Worm (Caenorhabditis elegans) whole organism, mixed stage, embryonic: ENCODE results near the gene nspg-10.

Experiments used
- M03D4.4 ChIP-seq: sonication (generic microtip); optimal IDR thresholded peaks from 2 replicates; lab custom pipeline; 2017; ENCODE audit warnings: mild to moderate bottlenecking, missing genetic modification characterization, missing compliant biosample characterization
- bed-3 ChIP-seq: fragments of 200-800 bp; sonication (Bioruptor generic); optimal IDR thresholded peaks from 3 replicates; lab custom pipeline; 2018; ENCODE audit warnings: mild to moderate bottlenecking, missing genetic modification characterization, moderate library complexity, missing compliant biosample characterization
- blmp-1 ChIP-seq: fragments of 150-350 bp; optimal IDR thresholded peaks from 2 replicates; lab custom pipeline; 2014; ENCODE audit warnings: missing biosample characterization, missing genetic modification characterization
- ceh-39 ChIP-seq: fragments of 150-350 bp; optimal IDR thresholded peaks from 2 replicates; lab custom pipeline; 2014; ENCODE audit warnings: missing biosample characterization, missing genetic modification characterization
- ceh-43 ChIP-seq: fragments of 200-800 bp; sonication (Bioruptor generic); optimal IDR thresholded peaks from 2 replicates; lab custom pipeline; 2018; ENCODE audit warnings: mild to moderate bottlenecking, missing genetic modification characterization, moderate library complexity, missing compliant biosample characterization
- ceh-83 ChIP-seq: fragments of 200-800 bp; sonication (Bioruptor generic); optimal IDR thresholded peaks from 2 replicates; lab custom pipeline; 2018; ENCODE audit warnings: mild to moderate bottlenecking, missing genetic modification characterization, missing compliant biosample characterization
- ces-1 ChIP-seq: fragments of 150-350 bp; optimal IDR thresholded peaks from 2 replicates; lab custom pipeline; 2014; ENCODE audit warnings: missing biosample characterization, missing genetic modification reagents, missing genetic modification characterization
- cnd-1 ChIP-seq: fragments of 200-800 bp; sonication (Bioruptor generic); optimal IDR thresholded peaks from 2 replicates; lab custom pipeline; 2018; ENCODE audit warnings: mild to moderate bottlenecking, missing genetic modification characterization, missing compliant biosample characterization
- drap-1 ChIP-seq: fragments of 200-800 bp; sonication (Bioruptor generic); optimal IDR thresholded peaks from 3 replicates; lab custom pipeline; 2018; ENCODE audit warnings: mild to moderate bottlenecking, missing genetic modification characterization, missing compliant biosample characterization
- elt-1 ChIP-seq: sonication (generic microtip); optimal IDR thresholded peaks from 2 replicates; lab custom pipeline; 2017; ENCODE audit warnings: missing genetic modification characterization, mild to moderate bottlenecking, missing compliant biosample characterization, antibody characterized with exemption, moderate library complexity, borderline replicate concordance; ENCODE audit not compliant: insufficient read depth
- elt-3 ChIP-seq: fragments of 150-350 bp; optimal IDR thresholded peaks from 2 replicates; lab custom pipeline; 2014; ENCODE audit warnings: missing biosample characterization, missing genetic modification characterization
- flh-1 ChIP-seq: fragments of 200-800 bp; sonication (Bioruptor generic); optimal IDR thresholded peaks from 2 replicates; lab custom pipeline; 2018; ENCODE audit warnings: mild to moderate bottlenecking, missing genetic modification characterization, moderate library complexity, missing compliant biosample characterization
- ham-2 ChIP-seq: fragments of 200-800 bp; sonication (Bioruptor generic); optimal IDR thresholded peaks from 2 replicates; lab custom pipeline; 2018; ENCODE audit warnings: mild to moderate bottlenecking, missing genetic modification characterization, missing compliant biosample characterization
- hlh-1 ChIP-seq: fragments of 150-350 bp; optimal IDR thresholded peaks from 2 replicates; lab custom pipeline; 2014; ENCODE audit warnings: missing biosample characterization, missing genetic modification reagents, missing genetic modification characterization
- lin-13 ChIP-seq: fragments of 150-350 bp; optimal IDR thresholded peaks from 2 replicates; lab custom pipeline; 2014; ENCODE audit warnings: missing biosample characterization, missing genetic modification characterization
- lin-32 ChIP-seq: fragments of 200-800 bp; sonication (Bioruptor generic); optimal IDR thresholded peaks from 2 replicates; lab custom pipeline; 2018; ENCODE audit warnings: mild to moderate bottlenecking, missing genetic modification characterization, missing compliant biosample characterization
- lsy-2 ChIP-seq: fragments of 150-350 bp; optimal IDR thresholded peaks from 2 replicates; lab custom pipeline; 2014; ENCODE audit warnings: missing biosample characterization, missing genetic modification characterization
- mab-5 ChIP-seq: fragments of 150-350 bp; optimal IDR thresholded peaks from 2 replicates; lab custom pipeline; 2014; ENCODE audit warnings: missing biosample characterization, missing genetic modification characterization
- mep-1 ChIP-seq: fragments of 150-350 bp; optimal IDR thresholded peaks from 2 replicates; lab custom pipeline; 2017; ENCODE audit warnings: missing biosample characterization, missing genetic modification reagents, missing genetic modification characterization, inconsistent platforms
- mls-2 ChIP-seq: sonication (generic microtip); optimal IDR thresholded peaks from 2 replicates; lab custom pipeline; 2016; ENCODE audit warnings: mild to moderate bottlenecking, missing genetic modification characterization, moderate library complexity, missing compliant biosample characterization
- nhr-12 ChIP-seq: fragments of 150-350 bp; optimal IDR thresholded peaks from 2 replicates; lab custom pipeline; 2014; ENCODE audit warnings: missing biosample characterization, missing genetic modification characterization
- nhr-2 ChIP-seq: fragments of 150-350 bp; optimal IDR thresholded peaks from 2 replicates; lab custom pipeline; 2014; ENCODE audit warnings: missing biosample characterization, missing genetic modification characterization
- nhr-237 ChIP-seq: fragments of 150-350 bp; optimal IDR thresholded peaks from 2 replicates; lab custom pipeline; 2014; ENCODE audit warnings: missing biosample characterization, missing genetic modification characterization
- nhr-28 ChIP-seq: fragments of 150-350 bp; optimal IDR thresholded peaks from 2 replicates; lab custom pipeline; 2014; ENCODE audit warnings: missing biosample characterization, missing genetic modification characterization
- nhr-76 ChIP-seq: sonication (generic microtip); optimal IDR thresholded peaks from 2 replicates; lab custom pipeline; 2017; ENCODE audit warnings: missing biosample characterization, missing genetic modification characterization
- pha-4 ChIP-seq: fragments of 150-350 bp; optimal IDR thresholded peaks from 2 replicates; lab custom pipeline; 2018; ENCODE audit warnings: missing biosample characterization, missing genetic modification reagents, missing genetic modification characterization
- sem-2 ChIP-seq: fragments of 200-800 bp; sonication (Bioruptor generic); optimal IDR thresholded peaks from 2 replicates; lab custom pipeline; 2018; ENCODE audit warnings: mild to moderate bottlenecking, missing genetic modification characterization, missing compliant biosample characterization
- snpc-4 ChIP-seq: fragments of 150-350 bp; optimal IDR thresholded peaks from 2 replicates; lab custom pipeline; 2014; ENCODE audit warnings: missing biosample characterization, missing genetic modification characterization
- sptf-1 ChIP-seq: sonication (generic microtip); optimal IDR thresholded peaks from 2 replicates; lab custom pipeline; 2017; ENCODE audit warnings: mild to moderate bottlenecking, missing genetic modification characterization, moderate library complexity, missing compliant biosample characterization
- tbx-8 ChIP-seq: fragments of 200-800 bp; sonication (Bioruptor generic); optimal IDR thresholded peaks from 2 replicates; lab custom pipeline; 2018; ENCODE audit warnings: mild to moderate bottlenecking, missing genetic modification characterization, moderate library complexity, missing compliant biosample characterization
- unc-120 ChIP-seq: sonication (generic microtip); optimal IDR thresholded peaks from 2 replicates; lab custom pipeline; 2017; ENCODE audit warnings: missing genetic modification characterization, missing compliant biosample characterization; ENCODE audit not compliant: poor library complexity, severe bottlenecking
- unc-39 ChIP-seq: fragments of 150-350 bp; optimal IDR thresholded peaks from 2 replicates; lab custom pipeline; 2014; ENCODE audit warnings: missing biosample characterization, missing genetic modification characterization
- unc-62 ChIP-seq: fragments of 150-350 bp; optimal IDR thresholded peaks from 2 replicates; lab custom pipeline; 2014; ENCODE audit warnings: missing biosample characterization, missing genetic modification reagents, missing genetic modification characterization
- zip-8 ChIP-seq: fragments of 150-350 bp; optimal IDR thresholded peaks from 2 replicates; lab custom pipeline; 2014; ENCODE audit warnings: missing biosample characterization, missing genetic modification characterization
- ztf-11 ChIP-seq: fragments of 150-350 bp; optimal IDR thresholded peaks from 2 replicates; lab custom pipeline; 2014; ENCODE audit warnings: missing biosample characterization, missing genetic modification characterization

The nspg-10 gene

ce11 chrIV:4640941-4641340, 35.4 kb downstream of the nspg-10 start:
- no peak for TF ChIP-seq hlh-1
- TF ChIP-seq unc-62 (GFP tag; lab: Kevin White, UChicago) = no peak
- no peak for TF ChIP-seq drap-1
- TF ChIP-seq M03D4.4 (tag; lab: Kevin White, UChicago) = no peak
- TF ChIP-seq tbx-8 (GFP tag; lab: Kevin White, UChicago) = no peak
- TF ChIP-seq ceh-43 (GFP tag; lab: Kevin White, UChicago) = no peak
- TF ChIP-seq lsy-2 (tag; lab: Kevin White, UChicago) = no peak
- no peak for TF ChIP-seq sem-2 (GFP tag; lab: Kevin White, UChicago)
- TF ChIP-seq nhr-2 (tag; lab: Kevin White, UChicago) = no peak
- no peak for TF ChIP-seq ceh-83 (GFP tag; lab: Kevin White, UChicago)
- no peak for TF ChIP-seq lin-32 (GFP tag; lab: Kevin White, UChicago)
- no peak for TF ChIP-seq zip-8 (tag; lab: Kevin White, UChicago)
- TF ChIP-seq ces-1 (GFP tag; lab: Kevin White, UChicago) = no peak

ce11 chrIV:4643577-4643976, 38.0 kb downstream of the nspg-10 start:
- TF ChIP-seq unc-120 (tag; lab: Kevin White, UChicago) = peak; percentile 67
- no peak for TF ChIP-seq nhr-2 (tag; lab: Kevin White, UChicago)
- TF ChIP-seq elt-1 (tag; lab: Kevin White, UChicago) = no peak
- no peak for TF ChIP-seq lsy-2 (tag; lab: Kevin White, UChicago)
- no peak for TF ChIP-seq lin-13 (tag; lab: Kevin White, UChicago)
- TF ChIP-seq mab-5 (tag; lab: Kevin White, UChicago) = no peak
- peak; percentile 47 for TF ChIP-seq ham-2
- no peak for TF ChIP-seq nhr-76 (tag; lab: Kevin White, UChicago)

- TF ChIP-seq snpc-4 (tag; lab: Kevin White, UChicago) (no peak), hlh-1 (peak; percentile 52)
These were observed 39.7 kb downstream of the nspg-10 start for ce11 chrIV:4645243-4645642.

- TF ChIP-seq unc-62 (GFP tag; lab: Kevin White, UChicago) (no peak), unc-39 (no peak), nhr-12 (tag; lab: Kevin White, UChicago) (no peak), lin-13 (tag; lab: Kevin White, UChicago) (no peak), ces-1 (GFP tag; lab: Kevin White, UChicago) (no peak)
These were observed 41.8 kb downstream of the nspg-10 start, which contains the start of gene F29B9.8 for ce11 chrIV:4647385-4647784. F29B9.8 (plus strand) TSS chrIV:4647685.

- TF ChIP-seq hlh-1 (no peak), ztf-11 (tag; lab: Kevin White, UChicago) (no peak), ham-2 (no peak), mls-2 (no peak), ceh-83 (GFP tag; lab: Kevin White, UChicago) (no peak), snpc-4 (tag; lab: Kevin White, UChicago) (no peak), mep-1 (no peak), mab-5 (tag; lab: Kevin White, UChicago) (no peak), unc-39 (no peak), lin-32 (GFP tag; lab: Kevin White, UChicago) (no peak), flh-1 (GFP tag; lab: Kevin White, UChicago) (no peak)
- TF ChIP-seq, all 35 proteins: peak for 0
These were observed 43.9 kb downstream of the nspg-10 start, which contains the start of gene F29B9.7 for ce11 chrIV:4649460-4649859. F29B9.7 (plus strand) TSS chrIV:4649760.

ce11 chrIV:4650624-4651094, 45.1 kb downstream of the nspg-10 start, which contains the start of gene ubc-9:
ubc-9 (plus strand) TSS chrIV:4651044.
- TF ChIP-seq ces-1 (GFP tag; lab: Kevin White, UChicago) (peak; percentile 65), ham-2 (no peak), sem-2 (GFP tag; lab: Kevin White, UChicago) (no peak), flh-1 (GFP tag; lab: Kevin White, UChicago) (no peak), ceh-43 (GFP tag; lab: Kevin White, UChicago) (peak; percentile 9), tbx-8 (GFP tag; lab: Kevin White, UChicago) (no peak), bed-3 (GFP tag; lab: Kevin White, UChicago) (no peak), hlh-1 (no peak), ceh-39 (tag; lab: Kevin White, UChicago) (peak; percentile 94), sptf-1 (peak; percentile 27), nhr-12 (tag; lab: Kevin White, UChicago) (no peak), snpc-4 (tag; lab: Kevin White, UChicago) (no peak), elt-1 (tag; lab: Kevin White, UChicago) (no peak), lin-32 (GFP tag; lab: Kevin White, UChicago) (no peak), unc-120 (tag; lab: Kevin White, UChicago) (peak; percentile 33), lsy-2 (tag; lab: Kevin White, UChicago) (peak; percentile 57), mls-2 (peak; percentile 60), M03D4.4 (tag; lab: Kevin White, UChicago) (no peak), unc-39 (no peak), blmp-1 (tag; lab: Kevin White, UChicago) (no peak), cnd-1 (tag; lab: Kevin White, UChicago) (peak; percentile 38), unc-62 (GFP tag; lab: Kevin White, UChicago) (no peak), nhr-28 (tag; lab: Kevin White, UChicago) (no peak), elt-3 (no peak), zip-8 (tag; lab: Kevin White, UChicago) (no peak), drap-1 (no peak), nhr-2 (tag; lab: Kevin White, UChicago) (no peak), ztf-11 (tag; lab: Kevin White, UChicago) (no peak), mep-1 (peak; percentile 78), nhr-237 (peak; percentile 40), lin-13 (tag; lab: Kevin White, UChicago) (peak; percentile 34), pha-4 (tag; lab: Kevin White, UChicago) (peak; percentile 48)
